Worm (Caenorhabditis elegans) whole organism, L3 larva: ENCODE results near the gene cec-3.

Experiments
- ama-1 ChIP-seq: fragments of 150-350 bp; optimal IDR thresholded peaks from 2 replicates; lab custom pipeline; 2018
- egl-27 ChIP-seq: sonication (generic microtip); optimal IDR thresholded peaks from 4 replicates; lab custom pipeline; 2017; ENCODE audit warnings: missing biosample characterization, missing genetic modification reagents, missing genetic modification characterization
- mdl-1 ChIP-seq: fragments of 150-350 bp; optimal IDR thresholded peaks from 2 replicates; lab custom pipeline; 2014; ENCODE audit warnings: missing biosample characterization, missing genetic modification characterization
- nfya-1 ChIP-seq: sonication (generic microtip); optimal IDR thresholded peaks from 2 replicates; lab custom pipeline; 2017; ENCODE audit warnings: missing genetic modification characterization, mild to moderate bottlenecking, missing compliant biosample characterization, antibody characterized with exemption, moderate library complexity; ENCODE audit not compliant: insufficient read depth
- nhr-11 ChIP-seq: fragments of 150-350 bp; optimal IDR thresholded peaks from 2 replicates; lab custom pipeline; 2014; ENCODE audit warnings: missing biosample characterization, missing genetic modification characterization
- nhr-12 ChIP-seq: fragments of 150-350 bp; optimal IDR thresholded peaks from 2 replicates; lab custom pipeline; 2014; ENCODE audit warnings: missing biosample characterization, missing genetic modification characterization
- nhr-23 ChIP-seq: fragments of 150-350 bp; optimal IDR thresholded peaks from 2 replicates; lab custom pipeline; 2014; ENCODE audit warnings: missing biosample characterization, missing genetic modification reagents, missing genetic modification characterization
- pqm-1 ChIP-seq: fragments of 150-350 bp; optimal IDR thresholded peaks from 2 replicates; lab custom pipeline; 2017; ENCODE audit warnings: missing biosample characterization, missing genetic modification characterization, inconsistent platforms
- snpc-4 ChIP-seq: fragments of 150-350 bp; optimal IDR thresholded peaks from 2 replicates; lab custom pipeline; 2014; ENCODE audit warnings: missing biosample characterization, missing genetic modification characterization
- tbx-2 ChIP-seq: sonication (generic microtip); optimal IDR thresholded peaks from 2 replicates; lab custom pipeline; 2016; ENCODE audit warnings: mild to moderate bottlenecking, missing genetic modification characterization, missing compliant biosample characterization
- unc-62 ChIP-seq: fragments of 150-350 bp; sonication (generic microtip); optimal IDR thresholded peaks from 4 replicates; lab custom pipeline; 2014; ENCODE audit warnings: missing biosample characterization, missing genetic modification reagents, missing genetic modification characterization
- ztf-4 ChIP-seq: fragments of 150-350 bp; optimal IDR thresholded peaks from 2 replicates; lab custom pipeline; 2014; ENCODE audit warnings: missing biosample characterization, missing genetic modification characterization

- TF ChIP-seq ama-1 (lab: Kevin White, UChicago) = no peak
- no peak for TF ChIP-seq unc-62 (GFP tag; lab: Kevin White, UChicago)
- no peak for TF ChIP-seq nfya-1 (tag; lab: Kevin White, UChicago)
- no peak for TF ChIP-seq nhr-23 (tag; lab: Kevin White, UChicago)
- TF ChIP-seq egl-27 (tag; lab: Kevin White, UChicago) = no peak
- TF ChIP-seq ztf-4 (tag; lab: Kevin White, UChicago) = no peak
- no peak for TF ChIP-seq nhr-12
- no peak for TF ChIP-seq pqm-1
- no peak for TF ChIP-seq snpc-4
- no peak for TF ChIP-seq mdl-1 (tag; lab: Kevin White, UChicago)
- no peak for TF ChIP-seq nhr-11 (tag; lab: Kevin White, UChicago)
- no peak for TF ChIP-seq tbx-2 (tag; lab: Kevin White, UChicago)
Observed at ce11 chrII:7864892-7865291, 7.5 kb upstream of the cec-3 start.
